Worm (Caenorhabditis elegans): ENCODE results near the gene C26H9A.3.

DNA sequence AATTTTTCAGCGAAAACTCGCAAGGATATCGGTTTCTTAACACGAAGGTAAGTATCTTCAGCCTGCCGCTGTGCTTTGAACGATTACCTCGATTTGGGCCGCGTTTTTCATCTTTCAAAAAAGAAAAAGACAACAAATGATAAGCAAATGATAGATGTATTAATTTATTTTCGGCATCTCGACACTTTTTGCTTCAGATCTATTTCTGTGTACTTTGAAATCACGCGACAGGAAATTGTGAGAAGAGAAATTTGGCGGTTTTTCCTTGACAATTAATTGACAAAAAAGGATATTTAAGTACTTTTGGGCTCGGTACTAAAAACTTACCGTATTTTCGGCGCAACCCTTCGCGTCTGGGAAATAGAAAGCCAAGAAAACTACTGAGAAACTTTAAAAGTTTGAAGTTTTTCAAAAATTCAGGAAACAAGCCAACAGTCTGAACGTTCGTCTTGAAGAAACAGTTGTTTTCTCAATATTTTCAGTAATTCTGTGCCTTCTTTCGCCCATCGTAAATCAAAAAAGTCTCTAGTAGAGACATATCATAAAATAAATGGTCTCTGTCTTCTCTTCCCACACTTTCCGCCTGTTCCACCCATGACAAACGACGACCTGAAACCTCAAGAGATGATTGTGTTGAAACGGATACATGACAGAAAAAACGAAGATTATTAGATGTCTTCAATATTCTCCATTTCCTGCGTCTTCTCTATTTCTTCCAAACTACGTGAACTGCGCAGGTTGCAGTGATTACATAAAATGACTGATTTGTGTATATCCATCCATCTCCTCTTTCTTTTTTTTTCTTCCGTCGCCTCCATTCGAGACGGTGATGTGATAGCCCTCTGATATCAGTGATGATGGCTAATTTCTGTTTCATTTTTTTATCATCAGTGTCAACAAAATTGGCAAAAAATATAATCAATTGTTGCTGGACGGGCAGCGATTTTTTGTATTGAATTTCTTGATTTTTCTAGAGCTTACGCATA, 2.0 kb upstream of the C26H9A.3 start:
- TF ChIP-seq pha-4 (tag; optimal IDR thresholded peaks at IDR 0.05) (no peak), ztf-11 (tag; optimal IDR thresholded peaks at IDR 0.05) (no peak), lin-13 (tag; optimal IDR thresholded peaks at IDR 0.05) (no peak), nhr-28 (tag; optimal IDR thresholded peaks at IDR 0.05) (no peak), sem-2 (GFP tag; optimal IDR thresholded peaks at IDR 0.05) (no peak), blmp-1 (tag; optimal IDR thresholded peaks at IDR 0.05) (no peak), nhr-237 (tag; optimal IDR thresholded peaks at IDR 0.05) (no peak), mep-1 (tag; optimal IDR thresholded peaks at IDR 0.05) (no peak), sptf-1 (tag; optimal IDR thresholded peaks at IDR 0.05) (no peak)

All from whole organism, mixed stage, embryonic.